Worm (Caenorhabditis elegans) whole organism, mixed stage, embryonic: Measurements from ENCODE around the gene C44H9.5.

Source experiments
- nhr-76 ChIP-seq: sonication (generic microtip); optimal IDR thresholded peaks from 2 replicates; lab custom pipeline; 2017; ENCODE audit warnings: missing biosample characterization, missing genetic modification characterization
- pha-4 ChIP-seq: fragments of 150-350 bp; optimal IDR thresholded peaks from 2 replicates; lab custom pipeline; 2018; ENCODE audit warnings: missing biosample characterization, missing genetic modification reagents, missing genetic modification characterization
- snpc-4 ChIP-seq: fragments of 150-350 bp; optimal IDR thresholded peaks from 2 replicates; lab custom pipeline; 2014; ENCODE audit warnings: missing biosample characterization, missing genetic modification characterization
- sptf-1 ChIP-seq: sonication (generic microtip); optimal IDR thresholded peaks from 2 replicates; lab custom pipeline; 2017; ENCODE audit warnings: mild to moderate bottlenecking, missing genetic modification characterization, moderate library complexity, missing compliant biosample characterization
- unc-62 ChIP-seq: fragments of 150-350 bp; optimal IDR thresholded peaks from 2 replicates; lab custom pipeline; 2014; ENCODE audit warnings: missing biosample characterization, missing genetic modification reagents, missing genetic modification characterization

DNA sequence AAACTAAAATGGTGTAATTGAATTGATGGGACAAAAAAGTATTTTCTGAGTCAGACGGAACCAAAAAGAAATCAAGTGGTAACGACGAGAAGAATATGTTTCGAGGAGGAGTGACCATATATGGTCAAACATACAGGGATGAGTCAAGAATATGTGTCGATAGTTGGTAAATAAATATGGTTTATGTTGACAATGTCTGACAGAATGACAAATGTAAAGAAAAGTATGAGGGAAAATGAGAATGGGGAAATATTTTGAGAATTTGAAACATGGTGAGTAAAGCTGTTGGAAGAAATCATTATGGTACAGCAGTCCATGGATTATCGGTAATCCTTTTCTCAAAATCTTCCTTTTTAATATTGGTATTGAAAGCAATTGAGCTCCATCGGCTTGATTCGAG is 18.3 kb upstream of the C44H9.5 start, which contains the start of gene nspg-1:
- no peak for TF ChIP-seq snpc-4 (tag; lab: Kevin White, UChicago)
- no peak for TF ChIP-seq sptf-1 (tag; lab: Kevin White, UChicago)
- no peak for TF ChIP-seq unc-62 (GFP tag; lab: Kevin White, UChicago)
- no peak for TF ChIP-seq pha-4 (tag; lab: Kevin White, UChicago)
- no peak for TF ChIP-seq nhr-76 (tag; lab: Kevin White, UChicago)
